Fruit fly (Drosophila melanogaster) whole organism, embryonic: ENCODE results near the gene p115.

Experiments used
- CG10979 ChIP-seq: fragments of 200-800 bp; sonication (Bioruptor generic); optimal IDR thresholded peaks from 2 replicates; lab custom pipeline; 2018; ENCODE audit warnings: missing biosample characterization, mild to moderate bottlenecking, missing genetic modification characterization, moderate library complexity
- CG13287 ChIP-seq: fragments of 200-800 bp; sonication (Bioruptor generic); IDR thresholded peaks from 2 replicates; pipeline ENCODE4 v1.3.6; 2022; ENCODE audit warnings: missing biosample characterization, missing genetic modification characterization; ENCODE audit not compliant: partially characterized antibody
- CG13296 ChIP-seq: fragments of 200-800 bp; sonication (Bioruptor generic); optimal IDR thresholded peaks from 3 replicates; lab custom pipeline; 2018; ENCODE audit warnings: missing biosample characterization, mild to moderate bottlenecking, missing genetic modification characterization
- bab2 ChIP-seq: fragments of 200-800 bp; sonication (Bioruptor generic); optimal IDR thresholded peaks from 2 replicates; lab custom pipeline; 2016; ENCODE audit warnings: missing biosample characterization, missing genetic modification characterization
- fd96Cb ChIP-seq: fragments of 200-800 bp; sonication (Bioruptor generic); optimal IDR thresholded peaks from 2 replicates; lab custom pipeline; 2018; ENCODE audit warnings: missing biosample characterization, mild to moderate bottlenecking, missing genetic modification characterization, moderate library complexity
- psq ChIP-seq: fragments of 200-800 bp; sonication (Bioruptor generic); optimal IDR thresholded peaks from 2 replicates; lab custom pipeline; 2017; ENCODE audit warnings: missing biosample characterization, missing genetic modification characterization
- tio ChIP-seq: fragments of 200-800 bp; sonication (Bioruptor generic); optimal IDR thresholded peaks from 2 replicates; lab custom pipeline; 2017; ENCODE audit warnings: missing biosample characterization, missing genetic modification characterization, inconsistent platforms

DNA sequence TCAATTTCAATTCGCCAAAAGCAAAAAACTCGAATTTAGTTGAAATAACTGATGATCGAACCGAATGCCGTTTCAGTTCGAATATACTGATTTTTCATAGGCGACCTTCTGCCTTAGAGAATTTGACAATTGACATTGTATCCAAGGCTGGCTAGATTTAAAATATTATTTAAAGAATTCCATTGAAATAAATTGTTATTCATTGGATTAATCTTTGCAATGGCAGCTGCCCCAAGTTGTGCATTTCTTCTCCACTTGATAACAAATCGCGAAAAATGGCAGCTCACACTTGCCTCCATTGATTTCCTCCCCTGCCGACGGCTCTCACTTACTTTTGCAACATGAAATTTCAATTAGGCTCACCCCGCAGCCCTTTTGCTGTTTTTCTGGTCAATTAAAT, 39.7 kb upstream of the p115 start, which contains the start of gene CG10920:
- no peak for TF ChIP-seq fd96Cb (tag; lab: Kevin White, UChicago)
- TF ChIP-seq psq (GFP tag; lab: Kevin White, UChicago): no peak
- no peak for TF ChIP-seq CG13287
- no peak for TF ChIP-seq CG10979
- no peak for TF ChIP-seq bab2 (GFP tag; lab: Kevin White, UChicago)
- no peak for TF ChIP-seq tio (GFP tag; lab: Kevin White, UChicago)
- no peak for TF ChIP-seq CG13296 (GFP tag; lab: Kevin White, UChicago)
